Worm (Caenorhabditis elegans) whole organism, dauer: ENCODE measurements around the gene C28H8.8.

Source experiments
- unc-62 ChIP-seq: sonication (generic microtip); optimal IDR thresholded peaks from 2 replicates; lab custom pipeline; 2017; ENCODE audit warnings: missing biosample characterization, missing genetic modification reagents, missing genetic modification characterization

The C28H8.8 gene

ce11 chrIII:5843662-5844061 lies 44.9 kb downstream of the C28H8.8 start:
- no peak for TF ChIP-seq unc-62 (GFP tag; lab: Kevin White, UChicago)

- TF ChIP-seq unc-62 (GFP tag; lab: Kevin White, UChicago) = no peak
Measured at ce11 chrIII:5842920-5843319, 45.7 kb downstream of the C28H8.8 start.

ce11 chrIII:5841676-5842075 lies 46.9 kb downstream of the C28H8.8 start:
- TF ChIP-seq unc-62 (GFP tag; lab: Kevin White, UChicago) = no peak

- TF ChIP-seq unc-62 (GFP tag; lab: Kevin White, UChicago) = no peak
Measured at ce11 chrIII:5840815-5841573, 47.6 kb downstream of the C28H8.8 start.

ce11 chrIII:5840277-5840676 lies 48.3 kb downstream of the C28H8.8 start:
- no peak for TF ChIP-seq unc-62 (GFP tag; lab: Kevin White, UChicago)

ce11 chrIII:5839598-5839997 lies 49.0 kb downstream of the C28H8.8 start:
- no peak for TF ChIP-seq unc-62 (GFP tag; lab: Kevin White, UChicago)

ce11 chrIII:5839147-5839546 lies 49.4 kb downstream of the C28H8.8 start:
- TF ChIP-seq unc-62 (GFP tag; lab: Kevin White, UChicago) = no peak

ce11 chrIII:5838159-5839046 lies 50.2 kb downstream of the C28H8.8 start:
- no peak for TF ChIP-seq unc-62 (GFP tag; lab: Kevin White, UChicago)
